Worm (Caenorhabditis elegans) whole organism, late embryonic: Measurements from ENCODE around the gene emb-27.

ENCODE experiments used
- ama-1 ChIP-seq: fragments of 150-350 bp; optimal IDR thresholded peaks from 2 replicates; lab custom pipeline; 2014
- dve-1 ChIP-seq: sonication (generic microtip); optimal IDR thresholded peaks from 2 replicates; lab custom pipeline; 2017; ENCODE audit warnings: antibody characterized with exemption, mild to moderate bottlenecking, missing genetic modification characterization, missing compliant biosample characterization
- hlh-30 ChIP-seq: sonication (generic microtip); optimal IDR thresholded peaks from 2 replicates; lab custom pipeline; 2017; ENCODE audit warnings: antibody characterized with exemption, missing genetic modification characterization, missing compliant biosample characterization; ENCODE audit not compliant: insufficient read depth
- lin-11 ChIP-seq: fragments of 200-800 bp; sonication (Bioruptor generic); optimal IDR thresholded peaks from 2 replicates; lab custom pipeline; 2018; ENCODE audit warnings: mild to moderate bottlenecking, missing genetic modification characterization, missing compliant biosample characterization
- madf-2 ChIP-seq: sonication (generic microtip); optimal IDR thresholded peaks from 2 replicates; lab custom pipeline; 2017; ENCODE audit warnings: missing genetic modification characterization, missing compliant biosample characterization
- nhr-11 ChIP-seq: fragments of 150-350 bp; optimal IDR thresholded peaks from 2 replicates; lab custom pipeline; 2014; ENCODE audit warnings: missing biosample characterization, missing genetic modification characterization
- pha-4 ChIP-seq: fragments of 150-350 bp; optimal IDR thresholded peaks from 2 replicates; lab custom pipeline; 2018; ENCODE audit warnings: missing biosample characterization, missing genetic modification reagents, missing genetic modification characterization
- pqm-1 ChIP-seq: sonication (generic microtip); optimal IDR thresholded peaks from 2 replicates; lab custom pipeline; 2016; ENCODE audit warnings: missing genetic modification characterization, missing compliant biosample characterization
- rnt-1 ChIP-seq: sonication (generic microtip); optimal IDR thresholded peaks from 2 replicates; lab custom pipeline; 2016; ENCODE audit warnings: missing genetic modification characterization, missing compliant biosample characterization
- tbx-2 ChIP-seq: sonication (generic microtip); optimal IDR thresholded peaks from 2 replicates; lab custom pipeline; 2016; ENCODE audit warnings: missing genetic modification characterization, missing compliant biosample characterization

- TF ChIP-seq pha-4 (tag; lab: Kevin White, UChicago) (no peak), pqm-1 (tag; lab: Kevin White, UChicago) (no peak), tbx-2 (no peak), dve-1 (tag; lab: Kevin White, UChicago) (no peak), hlh-30 (no peak), lin-11 (tag; lab: Kevin White, UChicago) (no peak), rnt-1 (tag; lab: Kevin White, UChicago) (no peak), nhr-11 (tag; lab: Kevin White, UChicago) (no peak), madf-2 (tag; lab: Kevin White, UChicago) (no peak), ama-1 (lab: Kevin White, UChicago) (no peak)
Measured at ce11 chrII:8209476-8209875, 47.5 kb upstream of the emb-27 start, which contains the start of gene M110.8.
